Fruit fly (Drosophila melanogaster): ENCODE results near the gene CG14380.

dm6 chr3R:13214347-13214746 is 26.0 kb downstream of the CG14380 start, which contains the start of gene CG8483:
- TF ChIP-seq CG7101 (tag; optimal IDR thresholded peaks at IDR 0.05): no peak
- no peak for TF ChIP-seq toe (GFP tag; optimal IDR thresholded peaks at IDR 0.05)
